Fruit fly (Drosophila melanogaster): ENCODE measurements around the gene CG11951.

Gene CG11951

DNA sequence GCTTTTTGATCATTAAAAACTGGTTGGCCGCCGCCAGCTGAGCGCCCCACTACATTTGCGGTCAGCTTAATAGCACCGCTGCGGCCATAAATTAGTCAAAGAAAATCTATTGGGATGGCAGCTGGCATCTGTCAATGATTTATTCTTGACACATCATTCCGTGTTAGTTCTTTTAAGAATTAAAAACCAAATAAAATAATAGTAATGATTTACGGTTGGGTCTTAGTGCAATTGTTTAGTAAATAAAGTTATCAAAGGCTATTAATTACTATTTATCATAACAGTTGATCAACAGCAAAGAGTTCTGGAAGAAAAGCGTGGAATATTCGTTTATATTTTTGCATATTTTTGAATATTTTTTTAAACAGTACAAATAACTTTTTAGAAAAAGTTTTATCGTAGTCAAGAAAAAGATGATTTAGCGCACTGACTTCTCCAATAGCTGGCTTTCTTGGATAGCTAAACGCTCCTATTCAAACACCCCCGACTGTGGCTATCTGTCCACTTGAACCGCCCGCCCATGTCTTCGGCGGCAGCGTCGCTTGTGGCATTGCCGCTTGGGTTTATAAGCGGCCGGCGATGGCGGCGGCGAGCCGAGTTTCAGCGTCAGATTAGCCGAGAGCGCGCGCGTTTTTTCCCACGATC lies 41.4 kb downstream of the CG11951 start, which contains the start of gene CG14515:
TSS of gene CG14515 (plus strand) at position 590 of the 645 bp plus-strand sequence.
- no peak for TF ChIP-seq CG6792 (GFP tag; optimal IDR thresholded peaks at IDR 0.05)
- peak; percentile 58 for TF ChIP-seq CG6276 (GFP tag; optimal IDR thresholded peaks at IDR 0.05)
- TF ChIP-seq Eip78C (GFP tag): peak; percentile 70
- no peak for TF ChIP-seq Ets96B (tag; optimal IDR thresholded peaks at IDR 0.05)
- TF ChIP-seq Hr4 (GFP tag; optimal IDR thresholded peaks at IDR 0.05): peak; percentile 49
- peak; percentile 40 for TF ChIP-seq CG15336 (GFP tag; IDR thresholded peaks at IDR 0.05)
- TF ChIP-seq CG32006 (GFP tag; optimal IDR thresholded peaks at IDR 0.05): peak; percentile 63
- peak; percentile 20 for TF ChIP-seq svp (GFP tag)
- no peak for TF ChIP-seq Sox15 (GFP tag; optimal IDR thresholded peaks at IDR 0.05)

dm6 chr3R:29194957-29195356 lies 43.6 kb downstream of the CG11951 start, which contains the start of gene jus:
jus (minus strand) TSS chr3R:29194994.
- TF ChIP-seq CG11902 (GFP tag; optimal IDR thresholded peaks at IDR 0.05): no peak
- peak; percentile 40 for TF ChIP-seq svp (GFP tag)

DNA sequence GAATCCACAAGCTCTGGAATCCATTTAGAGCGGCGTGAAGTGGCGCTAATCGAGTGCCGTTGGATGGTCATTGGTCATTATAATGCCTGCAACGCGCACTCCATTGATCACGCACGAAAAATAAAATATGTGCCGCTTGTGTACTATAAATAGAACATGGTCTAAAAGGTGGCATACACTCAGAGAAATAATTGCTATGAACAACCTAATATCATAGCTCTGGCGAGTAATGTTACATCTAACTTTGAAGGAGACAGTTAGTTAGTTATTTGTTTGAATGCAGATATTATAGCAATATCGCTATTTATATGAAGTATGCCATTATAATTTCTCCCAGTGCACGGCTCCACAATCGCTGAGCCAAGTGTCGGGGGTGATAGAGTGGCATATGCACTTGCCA lies 47.5 kb downstream of the CG11951 start:
- TF ChIP-seq Hr4 (GFP tag; optimal IDR thresholded peaks at IDR 0.05): peak; percentile 8
- TF ChIP-seq Hr39 (GFP tag; optimal IDR thresholded peaks at IDR 0.05): no peak
- peak; percentile 28; the same call in 1 of the 3 replicates for TF ChIP-seq eg (GFP tag; IDR thresholded peaks at IDR 0.05)
- TF ChIP-seq svp (GFP tag): peak; percentile 45
